Fruit fly (Drosophila melanogaster) whole organism, prepupa: ENCODE results near the gene fne.

ENCODE experiments used
- Blimp-1 ChIP-seq: fragments of 200-800 bp; sonication (Bioruptor generic); optimal IDR thresholded peaks from 3 replicates; lab custom pipeline; 2017; ENCODE audit warnings: missing biosample characterization, missing genetic modification characterization, mild to moderate bottlenecking, moderate library complexity, missing genetic modification reagents
- CG10631 ChIP-seq: fragments of 200-800 bp; sonication (Bioruptor generic); optimal IDR thresholded peaks from 2 replicates; lab custom pipeline; 2016; ENCODE audit warnings: missing biosample characterization, missing genetic modification characterization
- CG10669 ChIP-seq: fragments of 200-800 bp; sonication (Bioruptor generic); optimal IDR thresholded peaks from 3 replicates; lab custom pipeline; 2018; ENCODE audit warnings: missing biosample characterization, mild to moderate bottlenecking, missing genetic modification characterization, moderate library complexity
- CG11294 ChIP-seq: fragments of 200-800 bp; sonication (Bioruptor generic); IDR thresholded peaks from 2 replicates; pipeline ENCODE4 v1.3.6; 2022; ENCODE audit warnings: missing biosample characterization, missing genetic modification characterization
- CG3032 ChIP-seq: fragments of 200-800 bp; optimal IDR thresholded peaks from 2 replicates; lab custom pipeline; 2019; ENCODE audit warnings: missing biosample characterization, mild to moderate bottlenecking, missing genetic modification characterization, moderate library complexity
- CG3919 ChIP-seq: fragments of 200-800 bp; sonication (Bioruptor generic); optimal IDR thresholded peaks from 3 replicates; lab custom pipeline; 2016; ENCODE audit warnings: missing biosample characterization, missing genetic modification characterization
- CG4318 ChIP-seq: fragments of 200-800 bp; sonication (Bioruptor generic); optimal IDR thresholded peaks from 3 replicates; lab custom pipeline; 2017; ENCODE audit warnings: missing biosample characterization, mild to moderate bottlenecking, missing genetic modification characterization
- CG6276 ChIP-seq: fragments of 200-800 bp; sonication (Bioruptor generic); optimal IDR thresholded peaks from 2 replicates; lab custom pipeline; 2017; ENCODE audit warnings: missing biosample characterization, mild to moderate bottlenecking, missing genetic modification characterization
- CG7368 ChIP-seq: fragments of 200-800 bp; sonication (Bioruptor generic); optimal IDR thresholded peaks from 3 replicates; lab custom pipeline; 2016; ENCODE audit warnings: missing biosample characterization, missing genetic modification characterization
- CG8319 ChIP-seq: fragments of 200-800 bp; sonication (Bioruptor generic); optimal IDR thresholded peaks from 3 replicates; lab custom pipeline; 2016; ENCODE audit warnings: missing biosample characterization, missing genetic modification characterization
- CG8632 ChIP-seq: fragments of 200-800 bp; sonication (Bioruptor generic); optimal IDR thresholded peaks from 3 replicates; lab custom pipeline; 2016; ENCODE audit warnings: missing biosample characterization, missing genetic modification characterization
- CG9139 ChIP-seq: fragments of 200-800 bp; sonication (Bioruptor generic); optimal IDR thresholded peaks from 3 replicates; lab custom pipeline; 2017; ENCODE audit warnings: missing biosample characterization, mild to moderate bottlenecking, missing genetic modification characterization
- Eip75B ChIP-seq: fragments of 200-800 bp; sonication (Bioruptor generic); optimal IDR thresholded peaks from 3 replicates; lab custom pipeline; 2016; ENCODE audit warnings: missing biosample characterization, missing genetic modification characterization
- Eip78C ChIP-seq: fragments of 200-800 bp; sonication (Bioruptor generic); peaks from one replicate; lab custom pipeline; 2016; ENCODE audit warnings: missing biosample characterization, missing genetic modification characterization
- Eip93F ChIP-seq: fragments of 200-800 bp; sonication (Bioruptor generic); optimal IDR thresholded peaks from 2 replicates; lab custom pipeline; 2016; ENCODE audit warnings: missing biosample characterization, mild to moderate bottlenecking, missing genetic modification characterization
- Ets96B ChIP-seq: fragments of 200-800 bp; optimal IDR thresholded peaks from 2 replicates; lab custom pipeline; 2019; ENCODE audit warnings: missing biosample characterization, mild to moderate bottlenecking, missing genetic modification characterization, moderate library complexity
- Hr38 ChIP-seq: sonication (Bioruptor generic); optimal IDR thresholded peaks from 2 replicates; lab custom pipeline; 2016; ENCODE audit warnings: missing biosample characterization, missing genetic modification characterization
- Hr39 ChIP-seq: fragments of 200-800 bp; sonication (Bioruptor generic); optimal IDR thresholded peaks from 2 replicates; lab custom pipeline; 2016; ENCODE audit warnings: missing biosample characterization, missing genetic modification characterization
- Hr4 ChIP-seq: fragments of 200-800 bp; sonication (Bioruptor generic); optimal IDR thresholded peaks from 3 replicates; lab custom pipeline; 2016; ENCODE audit warnings: missing biosample characterization, missing genetic modification characterization
- Lpt ChIP-seq: fragments of 200-800 bp; sonication (Bioruptor generic); optimal IDR thresholded peaks from 3 replicates; lab custom pipeline; 2016; ENCODE audit warnings: missing biosample characterization, missing genetic modification characterization
- Met ChIP-seq: fragments of 200-800 bp; sonication (Bioruptor generic); optimal IDR thresholded peaks from 3 replicates; lab custom pipeline; 2016; ENCODE audit warnings: missing biosample characterization, missing genetic modification characterization
- OdsH ChIP-seq: fragments of 200-800 bp; sonication (Bioruptor generic); optimal IDR thresholded peaks from 3 replicates; lab custom pipeline; 2016; ENCODE audit warnings: missing biosample characterization, missing genetic modification characterization
- Smox ChIP-seq: fragments of 200-800 bp; sonication (Bioruptor generic); optimal IDR thresholded peaks from 3 replicates; lab custom pipeline; 2016; ENCODE audit warnings: missing biosample characterization, missing genetic modification characterization
- Sox102F ChIP-seq: fragments of 200-800 bp; sonication (Bioruptor generic); optimal IDR thresholded peaks from 2 replicates; lab custom pipeline; 2016; ENCODE audit warnings: missing biosample characterization, mild to moderate bottlenecking, missing genetic modification characterization
- achi ChIP-seq: fragments of 200-800 bp; sonication (Bioruptor generic); optimal IDR thresholded peaks from 3 replicates; lab custom pipeline; 2016; ENCODE audit warnings: missing biosample characterization, missing genetic modification characterization
- acj6 ChIP-seq: fragments of 200-800 bp; sonication (Bioruptor generic); optimal IDR thresholded peaks from 3 replicates; lab custom pipeline; 2016; ENCODE audit warnings: missing biosample characterization, missing genetic modification characterization
- cyc ChIP-seq: fragments of 200-800 bp; sonication (Bioruptor generic); optimal IDR thresholded peaks from 3 replicates; lab custom pipeline; 2016; ENCODE audit warnings: missing biosample characterization, missing genetic modification characterization
- dac ChIP-seq: fragments of 200-800 bp; sonication (Bioruptor generic); optimal IDR thresholded peaks from 2 replicates; lab custom pipeline; 2017; ENCODE audit warnings: missing biosample characterization, mild to moderate bottlenecking, missing genetic modification characterization
- eg ChIP-seq: fragments of 200-800 bp; sonication (Bioruptor generic); IDR thresholded peaks from 3 replicates; pipeline ENCODE4 v1.3.6; 2022; ENCODE audit warnings: missing biosample characterization, missing genetic modification characterization
- esn ChIP-seq: fragments of 200-800 bp; sonication (Bioruptor generic); optimal IDR thresholded peaks from 2 replicates; lab custom pipeline; 2016; ENCODE audit warnings: missing biosample characterization, mild to moderate bottlenecking, missing genetic modification characterization, moderate library complexity
- fd59A ChIP-seq: fragments of 200-800 bp; sonication (Bioruptor generic); optimal IDR thresholded peaks from 2 replicates; lab custom pipeline; 2017; ENCODE audit warnings: missing biosample characterization, mild to moderate bottlenecking, missing genetic modification characterization, missing genetic modification reagents
- fkh ChIP-seq: fragments of 200-800 bp; sonication (Bioruptor generic); optimal IDR thresholded peaks from 3 replicates; lab custom pipeline; 2017; ENCODE audit warnings: missing biosample characterization, mild to moderate bottlenecking, missing genetic modification characterization, moderate library complexity
- lz ChIP-seq: fragments of 200-800 bp; sonication (Bioruptor generic); optimal IDR thresholded peaks from 3 replicates; lab custom pipeline; 2016; ENCODE audit warnings: missing biosample characterization, missing genetic modification characterization

The fne gene

DNA sequence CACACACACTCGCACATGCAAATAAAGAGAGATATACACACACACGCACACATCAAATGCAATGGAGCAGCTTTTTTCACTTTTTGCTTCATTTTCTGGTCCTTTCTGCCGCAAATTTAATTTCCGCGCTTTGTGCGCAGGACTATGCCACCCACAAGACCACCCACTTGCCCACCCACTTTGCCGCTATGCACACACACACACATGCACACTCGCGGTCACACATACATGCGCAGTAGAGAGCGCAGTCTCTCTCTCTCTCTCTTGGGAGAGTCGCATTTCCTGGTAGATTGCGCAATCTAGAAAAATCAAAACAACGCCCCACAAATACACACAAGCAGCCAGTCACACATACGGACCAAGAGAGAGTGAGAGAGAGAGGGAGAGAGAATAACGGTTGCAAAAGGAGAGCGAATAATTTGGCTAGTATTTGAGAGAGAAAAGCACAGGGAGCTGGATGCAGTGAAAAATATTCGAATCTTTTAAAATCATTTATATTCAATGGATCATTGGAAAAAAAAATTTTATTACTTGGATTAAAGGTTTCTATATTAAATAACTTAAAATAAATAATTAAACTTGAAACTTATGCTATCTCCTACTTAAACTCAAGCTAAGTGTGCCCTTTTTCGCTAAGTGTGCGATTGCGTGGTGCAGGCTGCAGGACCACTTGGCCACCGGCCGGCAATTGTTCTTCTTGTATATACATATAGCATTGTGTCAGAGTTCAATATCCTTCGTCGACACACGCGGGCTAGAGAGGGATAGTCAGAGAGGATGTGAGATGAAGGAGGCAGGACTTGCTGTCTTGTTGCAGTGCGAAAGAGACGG lies 8.4 kb downstream of the fne start (continued):
- TF ChIP-seq CG4318 (GFP tag; lab: Kevin White, UChicago) = no peak
- TF ChIP-seq CG10631 (GFP tag; lab: Kevin White, UChicago) = peak; percentile 31
- TF ChIP-seq CG8319 (GFP tag; lab: Kevin White, UChicago) = no peak
- TF ChIP-seq OdsH = peak; percentile 6
- TF ChIP-seq acj6 (GFP tag; lab: Kevin White, UChicago) = peak; percentile 34
- TF ChIP-seq CG7368 (GFP tag; lab: Kevin White, UChicago) = no peak
- TF ChIP-seq CG11294 = peak; percentile 12; the same call in 1 of the 2 replicates
- TF ChIP-seq CG8632 = peak; percentile 25
- TF ChIP-seq Hr38 = no peak
- peak; percentile 70; the same call in 2 of the 3 replicates for TF ChIP-seq eg (GFP tag; lab: Robert Waterston, UW)
- no peak for TF ChIP-seq lz (GFP tag; lab: Kevin White, UChicago)
- no peak for TF ChIP-seq Blimp-1 (GFP tag; lab: Kevin White, UChicago)
- no peak for TF ChIP-seq Eip75B (GFP tag; lab: Kevin White, UChicago)
- TF ChIP-seq Sox102F (GFP tag; lab: Kevin White, UChicago) = no peak
- peak; percentile 0 for TF ChIP-seq esn (GFP tag; lab: Kevin White, UChicago)
- no peak for TF ChIP-seq Lpt (GFP tag; lab: Kevin White, UChicago)
- peak; percentile 10 for TF ChIP-seq Met (GFP tag; lab: Kevin White, UChicago)

DNA sequence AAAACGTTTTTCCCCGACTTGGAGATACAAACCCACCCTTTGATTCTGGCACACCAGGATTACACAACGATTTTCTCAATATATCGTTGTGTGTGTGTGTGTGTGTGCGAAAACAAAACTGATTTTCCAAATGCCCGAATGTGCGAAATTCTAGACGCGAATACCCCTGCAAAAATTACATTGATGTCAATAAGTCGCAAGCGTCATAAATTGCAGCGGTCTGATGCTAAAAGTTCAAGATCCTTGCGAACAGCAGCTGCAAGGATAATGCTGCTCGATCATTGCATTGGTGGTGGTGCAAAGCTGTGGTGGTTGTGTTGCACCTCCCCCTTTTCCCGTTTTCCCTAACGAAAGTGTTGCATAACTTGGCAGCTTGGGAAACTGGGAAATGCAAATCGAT lies 10.3 kb downstream of the fne start:
- no peak for TF ChIP-seq dac (GFP tag; lab: Kevin White, UChicago)
- TF ChIP-seq CG3919 (GFP tag; lab: Kevin White, UChicago) = no peak

DNA sequence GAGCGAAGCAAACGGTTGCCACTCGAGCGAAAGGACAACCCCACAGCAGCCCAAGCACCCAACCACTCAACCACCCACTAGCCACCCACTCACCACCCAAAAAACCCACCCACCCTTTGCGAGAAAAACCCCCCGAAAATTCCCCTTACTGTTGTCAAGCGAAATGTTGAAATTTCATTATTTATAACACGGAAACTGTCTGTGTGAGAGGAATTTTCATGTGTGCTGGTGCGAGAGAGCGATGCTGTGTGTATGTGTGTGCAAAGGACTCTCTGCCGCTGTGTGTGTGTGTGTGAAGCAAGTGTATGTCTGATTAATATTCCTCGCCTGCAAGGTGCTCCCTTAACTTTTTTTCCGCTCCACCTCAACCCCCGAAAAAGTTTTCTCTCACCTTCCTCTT lies 12.5 kb downstream of the fne start:
- no peak for TF ChIP-seq Hr39
- no peak for TF ChIP-seq fkh
- no peak for TF ChIP-seq Eip78C (GFP tag; lab: Kevin White, UChicago)
- no peak for TF ChIP-seq Smox (GFP tag; lab: Kevin White, UChicago)
- TF ChIP-seq cyc (GFP tag; lab: Kevin White, UChicago) = no peak
- TF ChIP-seq achi = no peak

DNA sequence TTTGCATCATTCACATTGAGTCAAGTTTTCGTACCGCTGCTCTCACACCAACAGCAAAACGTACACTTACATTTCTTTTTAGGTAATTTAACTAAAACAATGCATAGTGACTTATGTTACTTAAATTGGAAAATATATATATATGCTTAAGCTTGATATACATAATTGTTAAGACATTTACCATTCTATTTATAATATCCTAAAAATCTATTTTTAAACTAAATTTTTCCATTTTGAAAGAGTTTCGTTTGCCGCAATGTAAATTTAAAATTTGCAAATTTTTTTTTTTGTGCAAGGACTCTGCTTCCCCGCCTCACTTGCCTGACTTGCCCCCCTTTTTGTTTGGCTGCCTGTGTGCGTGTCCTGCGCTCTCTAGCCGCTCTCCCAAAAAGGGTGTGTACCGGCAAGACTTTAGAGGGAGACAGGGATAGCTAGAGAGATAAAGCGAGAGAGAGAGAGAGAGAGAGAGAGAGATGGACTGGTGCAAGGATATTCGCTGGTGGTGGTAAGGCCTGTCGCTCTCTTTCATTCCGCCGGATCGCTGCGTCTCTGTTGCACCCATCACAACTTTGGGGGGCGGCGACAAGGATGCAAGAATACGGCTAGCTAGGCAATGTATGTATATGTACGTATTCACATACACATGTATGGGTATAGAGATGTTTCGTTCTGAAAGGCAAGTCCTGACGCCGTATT lies 20.7 kb downstream of the fne start:
- TF ChIP-seq fd59A (GFP tag; lab: Kevin White, UChicago) (no peak), fkh (no peak), Hr4 (GFP tag; lab: Kevin White, UChicago) (no peak), CG6276 (GFP tag; lab: Kevin White, UChicago) (no peak), CG10669 (no peak), CG9139 (no peak), Eip93F (GFP tag; lab: Kevin White, UChicago) (no peak), CG3032 (tag; lab: Kevin White, UChicago) (peak; percentile 2), Eip78C (GFP tag; lab: Kevin White, UChicago) (peak; percentile 44), Hr38 (no peak), esn (GFP tag; lab: Kevin White, UChicago) (peak; percentile 4), Ets96B (peak; percentile 4), lz (GFP tag; lab: Kevin White, UChicago) (no peak), Hr39 (no peak)
